Worm (Caenorhabditis elegans) whole organism, midembryonic: Measurements from ENCODE around the gene nspc-5.
"Not testable (repeated sequence)": the region's sequence is repeated elsewhere in the genome, so short reads cannot be mapped to it uniquely, and the experiment has no call there.

ENCODE experiments used
- T22C8.4 ChIP-seq: fragments of 200-800 bp; sonication (Bioruptor generic); IDR thresholded peaks from 2 replicates; pipeline ENCODE4 v1.3.6; 2022; ENCODE audit warnings: missing genetic modification characterization, missing compliant biosample characterization
- cog-1 ChIP-seq: sonication (generic microtip); optimal IDR thresholded peaks from 2 replicates; lab custom pipeline; 2016; ENCODE audit warnings: missing genetic modification characterization, missing compliant biosample characterization
- flt-1 ChIP-seq: fragments of 200-800 bp; sonication (Bioruptor generic); IDR thresholded peaks from 2 replicates; pipeline ENCODE4 v1.3.6; 2022; ENCODE audit warnings: missing genetic modification characterization, missing compliant biosample characterization
- klf-2 ChIP-seq: fragments of 200-800 bp; sonication (Bioruptor generic); conservative IDR thresholded peaks from 2 replicates; pipeline ENCODE4 v1.3.6; 2022; ENCODE audit warnings: missing genetic modification reagents, missing genetic modification characterization, missing compliant biosample characterization
- ref-1 ChIP-seq: fragments of 200-800 bp; sonication (Bioruptor generic); conservative IDR thresholded peaks from 2 replicates; pipeline ENCODE4 v1.3.6; 2022; ENCODE audit warnings: missing genetic modification reagents, missing genetic modification characterization, missing compliant biosample characterization
- tab-1 ChIP-seq: fragments of 200-800 bp; sonication (Bioruptor generic); IDR thresholded peaks from 2 replicates; pipeline ENCODE4 v1.3.6; 2022; ENCODE audit warnings: missing genetic modification characterization, missing compliant biosample characterization
- ztf-23 ChIP-seq: fragments of 200-800 bp; sonication (Bioruptor generic); IDR thresholded peaks from 2 replicates; pipeline ENCODE4 v1.3.6; 2022; ENCODE audit warnings: missing genetic modification reagents, missing genetic modification characterization, missing compliant biosample characterization
- ztf-29 ChIP-seq: fragments of 200-800 bp; sonication (Bioruptor generic); IDR thresholded peaks from 2 replicates; pipeline ENCODE4 v1.3.6; 2022; ENCODE audit warnings: missing genetic modification reagents, missing genetic modification characterization, missing compliant biosample characterization

DNA sequence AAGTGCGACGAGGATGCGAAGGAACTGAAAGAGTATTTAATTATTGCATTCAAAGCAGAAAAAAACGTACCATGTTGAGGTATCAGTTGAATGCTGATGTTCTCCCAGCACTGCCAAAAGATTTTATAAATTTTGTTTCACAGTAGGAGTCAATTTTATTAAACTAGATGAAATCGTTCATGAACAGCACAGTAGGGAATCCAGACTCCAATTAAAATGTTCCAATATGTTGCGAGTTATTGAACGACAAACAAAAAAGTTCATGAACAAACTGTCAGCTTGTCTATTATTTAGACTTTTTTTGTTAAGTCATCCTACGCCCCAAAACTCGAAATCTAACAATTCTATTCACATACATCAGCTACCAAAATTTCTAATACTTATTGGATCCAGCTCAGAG, 3.5 kb upstream of the nspc-5 start, which contains the start of gene nspc-1:
- TF ChIP-seq ref-1 (GFP tag; lab: Robert Waterston, UW); T22C8.4 (GFP tag; lab: Robert Waterston, UW); ztf-23 (GFP tag; lab: Robert Waterston, UW); flt-1 (GFP tag; lab: Robert Waterston, UW); cog-1 (tag; lab: Kevin White, UChicago); ztf-29 (GFP tag; lab: Robert Waterston, UW); klf-2 (GFP tag; lab: Robert Waterston, UW); tab-1 (GFP tag; lab: Robert Waterston, UW): not testable (repeated sequence)
